Fruit fly (Drosophila melanogaster): ENCODE measurements around the gene CG7963.

CG7963 gene

dm6 chr3R:8362259-8362876, at the start of gene CG7963, which contains the start of gene Veneno:
CG7963 (plus strand) TSS chr3R:8362826.
Veneno (minus strand) TSS chr3R:8362554.
- TF ChIP-seq Dll (optimal IDR thresholded peaks at IDR 0.05) (no peak), psq (optimal IDR thresholded peaks at IDR 0.05) (no peak), EcR (GFP tag; optimal IDR thresholded peaks at IDR 0.05) (no peak), usp (GFP tag; optimal IDR thresholded peaks at IDR 0.05) (no peak), CG8478 (optimal IDR thresholded peaks at IDR 0.05) (no peak), pan (optimal IDR thresholded peaks at IDR 0.05) (no peak)

DNA sequence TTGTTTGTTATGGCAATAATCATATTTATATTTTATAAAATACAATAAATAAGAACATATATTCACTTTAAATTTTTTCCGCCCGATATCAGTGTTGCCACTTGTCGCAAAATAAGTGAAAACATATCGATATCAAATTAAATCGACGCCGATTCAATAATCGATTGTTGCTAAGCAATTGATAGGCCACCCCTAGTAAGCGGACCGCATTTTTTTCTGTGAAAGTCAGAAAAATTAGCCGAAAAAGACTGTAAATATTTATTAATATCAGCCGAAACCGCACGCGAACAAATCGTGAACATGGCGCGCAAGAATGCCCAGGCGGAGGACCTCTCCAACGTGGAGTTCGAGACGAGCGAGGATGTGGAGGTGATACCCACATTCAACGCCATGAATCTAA, 49.6 kb upstream of the CG7963 start, which contains the start of gene CG7483:
TSS of gene CG7483 (plus strand) at position 171 of the 400 bp plus-strand sequence.
- TF ChIP-seq pan (optimal IDR thresholded peaks at IDR 0.05) (no peak), usp (GFP tag; optimal IDR thresholded peaks at IDR 0.05) (no peak), Dll (optimal IDR thresholded peaks at IDR 0.05) (no peak), CG8478 (optimal IDR thresholded peaks at IDR 0.05) (no peak), EcR (GFP tag; optimal IDR thresholded peaks at IDR 0.05) (no peak), psq (optimal IDR thresholded peaks at IDR 0.05) (no peak)

DNA sequence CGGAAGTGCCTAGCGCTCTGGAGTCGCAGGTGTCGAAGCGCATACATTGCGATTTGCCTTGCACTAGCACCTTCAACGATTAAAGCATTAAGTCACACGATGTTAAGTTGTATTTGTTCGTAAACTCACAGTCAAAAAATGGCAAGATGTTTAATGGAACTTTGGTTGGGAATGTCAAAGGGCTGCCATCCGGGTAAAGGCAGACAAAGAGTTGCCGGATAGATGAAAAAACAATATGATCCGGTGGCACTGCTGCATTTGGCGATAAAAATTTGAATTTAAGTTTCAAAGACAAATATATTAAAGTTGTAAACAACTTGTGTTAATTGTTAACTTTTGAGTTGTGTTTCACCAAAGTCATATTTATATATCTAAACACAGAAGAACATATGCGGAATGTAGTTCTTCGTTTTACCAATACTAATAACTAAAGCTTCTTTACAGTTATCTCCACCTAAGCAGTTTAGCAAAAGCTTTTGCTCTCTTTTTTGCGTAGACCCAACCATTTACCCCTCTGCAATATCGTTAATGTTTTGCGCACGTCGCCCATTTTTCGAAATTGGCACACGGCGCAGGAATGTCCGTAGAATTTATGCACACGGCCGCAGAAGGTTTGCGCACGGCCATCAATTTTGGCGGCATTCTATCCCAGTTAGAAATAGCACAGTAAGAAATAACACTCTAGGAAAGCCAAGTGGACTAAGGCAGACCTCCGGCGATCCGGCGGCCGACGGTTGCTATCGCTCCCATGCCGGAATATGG, 46.1 kb upstream of the CG7963 start, which contains the start of gene Coq2:
TSS of gene Coq2 (minus strand) at position 200 of the 762 bp plus-strand sequence.
- TF ChIP-seq pan (optimal IDR thresholded peaks at IDR 0.05) = no peak
- no peak for TF ChIP-seq Dll (optimal IDR thresholded peaks at IDR 0.05)
- no peak for TF ChIP-seq EcR (GFP tag; optimal IDR thresholded peaks at IDR 0.05)
- no peak for TF ChIP-seq CG8478 (optimal IDR thresholded peaks at IDR 0.05)
- no peak for TF ChIP-seq psq (optimal IDR thresholded peaks at IDR 0.05)
- TF ChIP-seq usp (GFP tag; optimal IDR thresholded peaks at IDR 0.05) = no peak

dm6 chr3R:8317215-8317614, 45.4 kb upstream of the CG7963 start, which contains the start of gene Ctr1B:
Ctr1B (plus strand) TSS chr3R:8317612.
- TF ChIP-seq CG8478 (optimal IDR thresholded peaks at IDR 0.05) (no peak), pan (optimal IDR thresholded peaks at IDR 0.05) (no peak), psq (optimal IDR thresholded peaks at IDR 0.05) (no peak), Dll (optimal IDR thresholded peaks at IDR 0.05) (no peak), usp (GFP tag; optimal IDR thresholded peaks at IDR 0.05) (no peak)

DNA sequence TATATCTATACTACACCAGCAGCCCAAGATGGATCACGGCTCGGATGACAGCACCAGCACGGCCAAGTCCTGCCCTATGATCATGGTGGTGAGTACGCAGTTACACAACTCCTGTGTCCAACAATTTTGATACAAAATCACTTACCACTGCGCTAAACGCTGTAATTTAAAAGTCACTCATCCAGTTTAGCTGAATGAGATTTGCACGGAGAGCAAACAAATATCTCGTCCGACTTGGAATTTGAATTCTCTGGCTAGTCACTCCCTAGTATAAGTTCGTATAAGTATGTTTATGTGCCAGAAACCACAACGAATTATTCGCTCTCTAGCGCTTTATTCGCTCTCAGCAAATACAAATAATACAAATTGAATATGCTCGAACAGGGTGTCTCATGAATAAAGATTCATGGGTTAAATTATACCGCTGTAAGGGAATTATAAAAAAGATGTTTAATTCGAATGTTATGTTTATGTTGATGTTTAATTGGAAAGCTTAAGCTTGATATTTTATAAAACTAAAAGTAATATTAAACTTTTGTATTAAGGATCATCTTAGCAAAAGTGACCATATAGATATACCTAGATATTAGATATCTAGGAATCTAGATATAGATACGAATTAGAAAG, 44.8 kb upstream of the CG7963 start:
- no peak for TF ChIP-seq Dll (optimal IDR thresholded peaks at IDR 0.05)
- TF ChIP-seq CG8478 (optimal IDR thresholded peaks at IDR 0.05) = no peak
- TF ChIP-seq psq (optimal IDR thresholded peaks at IDR 0.05) = no peak

DNA sequence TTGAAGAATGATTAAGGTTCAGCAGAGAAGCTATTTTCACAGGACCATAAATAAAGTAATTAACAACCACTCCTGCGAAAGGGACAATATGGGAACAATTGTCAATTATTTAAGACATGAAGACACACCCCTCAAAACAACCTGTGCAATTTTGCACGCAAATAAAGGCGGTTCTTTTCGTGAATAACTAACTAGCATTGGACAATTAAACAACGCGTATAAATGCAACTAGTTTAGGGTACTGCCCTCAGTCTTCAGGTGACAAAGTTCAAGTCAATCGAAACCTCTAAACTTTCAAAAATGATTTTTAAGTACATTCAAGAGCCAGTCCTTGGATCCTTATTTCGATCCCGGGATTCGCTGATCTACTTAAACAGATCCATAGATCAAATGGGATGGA, 41.2 kb upstream of the CG7963 start, which contains the start of gene Or85a:
TSS of gene Or85a (plus strand) at position 301 of the 400 bp plus-strand sequence.
- TF ChIP-seq pan (optimal IDR thresholded peaks at IDR 0.05) = no peak
- TF ChIP-seq usp (GFP tag; optimal IDR thresholded peaks at IDR 0.05) = no peak
- TF ChIP-seq CG8478 (optimal IDR thresholded peaks at IDR 0.05) = no peak
- TF ChIP-seq EcR (GFP tag; optimal IDR thresholded peaks at IDR 0.05) = no peak
- no peak for TF ChIP-seq psq (optimal IDR thresholded peaks at IDR 0.05)
- TF ChIP-seq Dll (optimal IDR thresholded peaks at IDR 0.05) = no peak

dm6 chr3R:8324016-8324415, 38.6 kb upstream of the CG7963 start, which contains the start of gene CG7443:
CG7443 (plus strand) TSS chr3R:8324316.
- no peak for TF ChIP-seq EcR (GFP tag; optimal IDR thresholded peaks at IDR 0.05)
- no peak for TF ChIP-seq CG8478 (optimal IDR thresholded peaks at IDR 0.05)
- TF ChIP-seq usp (GFP tag; optimal IDR thresholded peaks at IDR 0.05) = no peak
- no peak for TF ChIP-seq pan (optimal IDR thresholded peaks at IDR 0.05)
- no peak for TF ChIP-seq Dll (optimal IDR thresholded peaks at IDR 0.05)
- TF ChIP-seq psq (optimal IDR thresholded peaks at IDR 0.05) = no peak

dm6 chr3R:8326884-8327283, 35.7 kb upstream of the CG7963 start:
- TF ChIP-seq Dll (optimal IDR thresholded peaks at IDR 0.05) (no peak), CG8478 (optimal IDR thresholded peaks at IDR 0.05) (no peak), pan (optimal IDR thresholded peaks at IDR 0.05) (no peak), usp (GFP tag; optimal IDR thresholded peaks at IDR 0.05) (no peak), EcR (GFP tag; optimal IDR thresholded peaks at IDR 0.05) (no peak), psq (optimal IDR thresholded peaks at IDR 0.05) (no peak)

DNA sequence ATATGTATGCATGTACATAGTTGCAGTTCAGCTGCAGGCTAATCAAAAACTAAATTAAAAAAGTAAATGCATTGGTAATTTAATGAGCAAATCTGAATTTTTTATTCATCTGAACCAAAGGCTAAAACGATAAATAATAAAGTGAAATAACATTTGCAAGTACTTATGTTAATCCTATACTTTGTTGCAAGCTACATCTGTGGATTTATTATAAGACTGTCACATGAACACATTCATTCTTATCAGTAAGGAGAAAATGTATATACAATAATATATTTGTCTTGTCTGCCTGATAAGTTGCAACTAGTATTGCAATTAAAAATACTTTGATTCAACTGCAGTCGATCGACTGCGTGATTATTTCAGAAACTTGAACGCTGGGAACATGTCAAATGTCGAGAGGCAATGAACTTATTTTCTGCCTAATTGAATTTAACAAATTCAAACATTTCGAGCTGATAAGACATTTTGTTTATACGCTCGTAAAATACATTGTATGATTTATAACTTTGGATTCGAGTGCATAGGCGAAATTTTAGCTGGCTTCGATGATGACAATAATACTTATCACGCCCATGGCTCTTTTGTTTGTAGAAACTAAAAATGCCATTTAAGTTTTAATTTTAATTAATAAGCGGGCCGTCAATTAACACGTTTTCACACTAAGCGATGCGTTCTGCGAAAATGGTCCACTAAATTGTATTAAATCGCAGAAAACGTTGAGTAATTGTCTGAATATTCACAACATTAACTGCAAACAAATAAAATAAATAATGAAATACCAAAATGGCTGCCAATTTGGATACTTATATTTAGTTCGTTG, 34.4 kb upstream of the CG7963 start:
- TF ChIP-seq EcR (GFP tag; optimal IDR thresholded peaks at IDR 0.05) (no peak), Dll (optimal IDR thresholded peaks at IDR 0.05) (no peak), pan (optimal IDR thresholded peaks at IDR 0.05) (no peak), CG8478 (optimal IDR thresholded peaks at IDR 0.05) (no peak), usp (GFP tag; optimal IDR thresholded peaks at IDR 0.05) (no peak), psq (optimal IDR thresholded peaks at IDR 0.05) (no peak)

DNA sequence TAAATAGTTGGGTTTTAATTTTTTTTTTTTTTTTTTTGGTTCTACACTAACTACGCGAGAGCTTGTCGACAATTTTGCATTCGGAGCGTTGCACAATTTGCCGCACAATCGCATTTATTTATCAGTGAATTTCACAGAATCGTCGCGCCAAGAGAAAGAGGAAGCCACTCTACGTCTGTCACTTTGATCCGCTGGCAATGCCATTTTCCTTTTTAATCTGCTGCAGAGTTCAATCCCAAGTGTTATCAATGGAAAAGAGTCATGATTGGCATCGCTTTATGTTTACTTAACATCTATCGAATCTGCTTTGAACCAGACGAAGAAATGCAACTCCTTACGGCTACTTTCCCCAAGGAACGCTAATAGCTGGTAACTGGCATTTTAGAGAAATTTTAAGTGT, 33.0 kb upstream of the CG7963 start:
- TF ChIP-seq pan (optimal IDR thresholded peaks at IDR 0.05) = no peak
- no peak for TF ChIP-seq psq (optimal IDR thresholded peaks at IDR 0.05)
- TF ChIP-seq EcR (GFP tag; optimal IDR thresholded peaks at IDR 0.05) = no peak
- TF ChIP-seq CG8478 (optimal IDR thresholded peaks at IDR 0.05) = no peak
- no peak for TF ChIP-seq usp (GFP tag; optimal IDR thresholded peaks at IDR 0.05)
- no peak for TF ChIP-seq Dll (optimal IDR thresholded peaks at IDR 0.05)

Measured in whole organism.